Worm (Caenorhabditis elegans) whole organism, L4 larva: Measurements from ENCODE around the gene Y54G2A.48.

ENCODE experiments used
- D1046.2 ChIP-seq: fragments of 200-800 bp; sonication (Bioruptor generic); IDR thresholded peaks from 2 replicates; pipeline ENCODE4 v1.3.6; 2022; ENCODE audit warnings: missing genetic modification characterization, missing compliant biosample characterization
- F26F4.8 ChIP-seq: fragments of 200-800 bp; sonication (Bioruptor generic); conservative IDR thresholded peaks from 2 replicates; pipeline ENCODE4 v1.3.6; 2022; ENCODE audit warnings: missing genetic modification characterization, missing compliant biosample characterization
- F37D6.2 ChIP-seq: sonication (generic microtip); optimal IDR thresholded peaks from 2 replicates; lab custom pipeline; 2016; ENCODE audit warnings: mild to moderate bottlenecking, missing genetic modification characterization, missing compliant biosample characterization
- F44E2.7 ChIP-seq: fragments of 200-800 bp; sonication (Bioruptor generic); IDR thresholded peaks from 2 replicates; pipeline ENCODE4 v2.1.2; 2022; ENCODE audit warnings: missing genetic modification characterization, missing compliant biosample characterization
- T20F7.1 ChIP-seq: fragments of 200-800 bp; sonication (Bioruptor generic); optimal IDR thresholded peaks from 2 replicates; lab custom pipeline; 2018; ENCODE audit warnings: mild to moderate bottlenecking, missing genetic modification characterization, missing compliant biosample characterization
- T26A8.4 ChIP-seq: fragments of 200-800 bp; sonication (Bioruptor generic); IDR thresholded peaks from 2 replicates; pipeline ENCODE4 v1.3.6; 2022; ENCODE audit warnings: missing genetic modification characterization, missing compliant biosample characterization
- Y48G9A.11 ChIP-seq: fragments of 200-800 bp; sonication (Bioruptor generic); IDR thresholded peaks from 2 replicates; pipeline ENCODE4 v1.3.6; 2022; ENCODE audit warnings: missing genetic modification reagents, missing genetic modification characterization, missing compliant biosample characterization
- Y5F2A.4 ChIP-seq: fragments of 200-800 bp; sonication (Bioruptor generic); optimal IDR thresholded peaks from 2 replicates; lab custom pipeline; 2018; ENCODE audit warnings: mild to moderate bottlenecking, missing genetic modification characterization, missing compliant biosample characterization
- Y75B8A.6 ChIP-seq: fragments of 200-800 bp; sonication (Bioruptor generic); IDR thresholded peaks from 2 replicates; pipeline ENCODE4 v1.3.6; 2022; ENCODE audit warnings: missing genetic modification reagents, missing genetic modification characterization, missing compliant biosample characterization
- ZK337.2 ChIP-seq: fragments of 200-800 bp; sonication (Bioruptor generic); IDR thresholded peaks from 2 replicates; pipeline ENCODE4 v1.3.6; 2022; ENCODE audit warnings: missing genetic modification reagents, missing genetic modification characterization, missing compliant biosample characterization
- aha-1 ChIP-seq: fragments of 150-350 bp; peaks from one replicate; lab custom pipeline; 2014; ENCODE audit warnings: missing biosample characterization, missing genetic modification characterization
- aly-2 ChIP-seq: sonication (generic microtip); optimal IDR thresholded peaks from 2 replicates; lab custom pipeline; 2018; ENCODE audit warnings: missing biosample characterization, missing genetic modification characterization
- ama-1 ChIP-seq: fragments of 150-350 bp; optimal IDR thresholded peaks from 2 replicates; lab custom pipeline; 2014; ENCODE audit warnings: inconsistent platforms, mixed read lengths
- ceh-28 ChIP-seq: fragments of 150-350 bp; optimal IDR thresholded peaks from 2 replicates; lab custom pipeline; 2014; ENCODE audit warnings: missing biosample characterization, missing genetic modification reagents, missing genetic modification characterization
- ceh-44 ChIP-seq: fragments of 200-800 bp; sonication (Bioruptor generic); IDR thresholded peaks from 2 replicates; pipeline ENCODE4 v1.3.6; 2022; ENCODE audit warnings: missing genetic modification reagents, missing genetic modification characterization, missing compliant biosample characterization
- ceh-82 ChIP-seq: sonication (generic microtip); optimal IDR thresholded peaks from 2 replicates; lab custom pipeline; 2017; ENCODE audit warnings: missing biosample characterization, missing genetic modification characterization
- cey-2 ChIP-seq: sonication (generic microtip); optimal IDR thresholded peaks from 3 replicates; lab custom pipeline; 2017; ENCODE audit warnings: missing genetic modification characterization, mild to moderate bottlenecking, missing compliant biosample characterization, antibody characterized with exemption, borderline replicate concordance; ENCODE audit not compliant: insufficient read depth
- ctbp-1 ChIP-seq: fragments of 200-800 bp; sonication (Bioruptor generic); IDR thresholded peaks from 2 replicates; pipeline ENCODE4 v1.3.6; 2022; ENCODE audit warnings: missing genetic modification reagents, missing genetic modification characterization, missing compliant biosample characterization
- daf-16 ChIP-seq, 3 experiments: sonication (generic microtip); optimal IDR thresholded peaks; 2 replicates each; lab custom pipeline; 2016 to 2017; ENCODE audit warnings: missing genetic modification characterization in 3 of 3, missing genetic modification reagents in 3 of 3, mild to moderate bottlenecking in 2 of 3, missing compliant biosample characterization in 2 of 3, missing biosample characterization in 1 of 3, moderate library complexity in 1 of 3
- dmd-6 ChIP-seq: fragments of 200-800 bp; sonication (Bioruptor generic); IDR thresholded peaks from 2 replicates; pipeline ENCODE4 v1.3.6; 2022; ENCODE audit warnings: missing genetic modification reagents, missing genetic modification characterization, missing compliant biosample characterization
- dmd-9 ChIP-seq: fragments of 200-800 bp; sonication (Bioruptor generic); IDR thresholded peaks from 2 replicates; pipeline ENCODE4 v1.3.6; 2022; ENCODE audit warnings: missing genetic modification reagents, missing genetic modification characterization, missing compliant biosample characterization
- duxl-1 ChIP-seq: sonication (generic microtip); optimal IDR thresholded peaks from 2 replicates; lab custom pipeline; 2016; ENCODE audit warnings: mild to moderate bottlenecking, missing genetic modification characterization, moderate library complexity, missing compliant biosample characterization; ENCODE audit not compliant: poor library complexity
- dve-1 ChIP-seq: sonication (generic microtip); optimal IDR thresholded peaks from 2 replicates; lab custom pipeline; 2017; ENCODE audit warnings: antibody characterized with exemption, mild to moderate bottlenecking, missing genetic modification characterization, missing compliant biosample characterization; ENCODE audit not compliant: insufficient read depth
- fos-1 ChIP-seq: fragments of 150-350 bp; optimal IDR thresholded peaks from 2 replicates; lab custom pipeline; 2014; ENCODE audit warnings: missing biosample characterization, missing genetic modification characterization
- hif-1 ChIP-seq, 2 experiments: sonication (generic microtip); optimal IDR thresholded peaks; 2 replicates each; lab custom pipeline; 2016 to 2017; ENCODE audit warnings: missing compliant biosample characterization in 2 of 2, missing genetic modification characterization in 2 of 2, missing genetic modification reagents in 2 of 2, missing genotype in 2 of 2, mild to moderate bottlenecking in 1 of 2
- hlh-11 ChIP-seq: fragments of 200-800 bp; sonication (Bioruptor generic); optimal IDR thresholded peaks from 2 replicates; lab custom pipeline; 2018; ENCODE audit warnings: mild to moderate bottlenecking, missing genetic modification characterization, missing compliant biosample characterization
- lin-1 ChIP-seq: fragments of 200-800 bp; sonication (Bioruptor generic); IDR thresholded peaks from 2 replicates; pipeline ENCODE4 v1.3.6; 2022; ENCODE audit warnings: missing genetic modification reagents, missing genetic modification characterization, missing compliant biosample characterization
- lin-13 ChIP-seq: fragments of 150-350 bp; optimal IDR thresholded peaks from 2 replicates; lab custom pipeline; 2014; ENCODE audit warnings: missing biosample characterization, missing genetic modification reagents, missing genetic modification characterization
- lsy-2 ChIP-seq, 2 experiments: fragments of 150-350 bp in 1 of 2; sonication (generic microtip) in 1 of 2; optimal IDR thresholded peaks; 2 replicates each; lab custom pipeline; 2014 to 2017; ENCODE audit warnings: missing biosample characterization in 2 of 2, missing genetic modification characterization in 2 of 2
- mes-2 ChIP-seq: sonication (generic microtip); optimal IDR thresholded peaks from 2 replicates; lab custom pipeline; 2016; ENCODE audit warnings: missing genotype, mild to moderate bottlenecking, missing genetic modification characterization, missing compliant biosample characterization; ENCODE audit not compliant: poor library complexity, severe bottlenecking
- mxl-2 ChIP-seq: fragments of 200-800 bp; sonication (Bioruptor generic); conservative IDR thresholded peaks from 2 replicates; pipeline ENCODE4 v1.3.6; 2022; ENCODE audit warnings: missing genetic modification reagents, missing genetic modification characterization, missing compliant biosample characterization
- mxl-3 ChIP-seq: fragments of 200-800 bp; sonication (Bioruptor generic); optimal IDR thresholded peaks from 2 replicates; lab custom pipeline; 2018; ENCODE audit warnings: mild to moderate bottlenecking, missing genetic modification characterization, missing compliant biosample characterization
- nhr-10 ChIP-seq: fragments of 150-350 bp; optimal IDR thresholded peaks from 2 replicates; lab custom pipeline; 2014; ENCODE audit warnings: missing biosample characterization, missing genetic modification characterization
- nhr-25 ChIP-seq: sonication (generic microtip); optimal IDR thresholded peaks from 2 replicates; lab custom pipeline; 2017; ENCODE audit warnings: missing genetic modification characterization, mild to moderate bottlenecking, missing compliant biosample characterization, antibody characterized with exemption, moderate library complexity, borderline replicate concordance; ENCODE audit not compliant: insufficient read depth
- nhr-77 ChIP-seq: fragments of 150-350 bp; optimal IDR thresholded peaks from 2 replicates; lab custom pipeline; 2014; ENCODE audit warnings: missing biosample characterization, missing genetic modification characterization
- pha-4 ChIP-seq, 2 experiments: fragments of 150-350 bp in 1 of 2; fragments of 200-800 bp in 1 of 2; sonication (Bioruptor generic) in 1 of 2; IDR thresholded peaks in 1 of 2; optimal IDR thresholded peaks in 1 of 2; 2 replicates each; pipeline versions ENCODE4 v1.3.6 to Lab custom; 2014 to 2022; ENCODE audit warnings: missing genetic modification characterization in 2 of 2, missing genetic modification reagents in 2 of 2, missing biosample characterization in 1 of 2, missing compliant biosample characterization in 1 of 2
- pqm-1 ChIP-seq: sonication (generic microtip); optimal IDR thresholded peaks from 2 replicates; lab custom pipeline; 2017; ENCODE audit warnings: missing biosample characterization, missing genetic modification characterization
- saeg-2 ChIP-seq: fragments of 200-800 bp; sonication (Bioruptor generic); IDR thresholded peaks from 2 replicates; pipeline ENCODE4 v1.3.6; 2022; ENCODE audit warnings: missing genetic modification reagents, missing genetic modification characterization, missing compliant biosample characterization
- sdz-12 ChIP-seq: fragments of 200-800 bp; sonication (Bioruptor generic); optimal IDR thresholded peaks from 2 replicates; lab custom pipeline; 2018; ENCODE audit warnings: mild to moderate bottlenecking, missing genetic modification characterization, missing compliant biosample characterization
- set-16 ChIP-seq: fragments of 200-800 bp; sonication (Bioruptor generic); IDR thresholded peaks from 2 replicates; pipeline ENCODE4 v1.3.6; 2022; ENCODE audit warnings: missing genetic modification reagents, missing genetic modification characterization, missing compliant biosample characterization
- skn-1 ChIP-seq: fragments of 150-350 bp; optimal IDR thresholded peaks from 2 replicates; lab custom pipeline; 2014; ENCODE audit warnings: missing biosample characterization, missing genetic modification characterization
- spr-1 ChIP-seq: sonication (generic microtip); optimal IDR thresholded peaks from 2 replicates; lab custom pipeline; 2016; ENCODE audit warnings: mild to moderate bottlenecking, missing genetic modification characterization, missing compliant biosample characterization
- spr-3 ChIP-seq: fragments of 200-800 bp; sonication (Bioruptor generic); optimal IDR thresholded peaks from 2 replicates; lab custom pipeline; 2018; ENCODE audit warnings: mild to moderate bottlenecking, missing genetic modification characterization, missing compliant biosample characterization
- tra-1 ChIP-seq: fragments of 200-800 bp; sonication (Bioruptor generic); IDR thresholded peaks from 2 replicates; pipeline ENCODE4 v1.3.6; 2022; ENCODE audit warnings: missing genetic modification reagents, missing genetic modification characterization, missing compliant biosample characterization
- zfp-2 ChIP-seq: sonication (generic microtip); optimal IDR thresholded peaks from 2 replicates; lab custom pipeline; 2016; ENCODE audit warnings: mild to moderate bottlenecking, missing genetic modification characterization, missing compliant biosample characterization
- zfp-3 ChIP-seq: fragments of 200-800 bp; sonication (Bioruptor generic); conservative IDR thresholded peaks from 2 replicates; pipeline ENCODE4 v1.3.6; 2022; ENCODE audit warnings: missing genetic modification reagents, missing genetic modification characterization, missing compliant biosample characterization
- zip-11 ChIP-seq: fragments of 200-800 bp; sonication (Bioruptor generic); IDR thresholded peaks from 2 replicates; pipeline ENCODE4 v1.3.6; 2022; ENCODE audit warnings: missing genetic modification characterization, missing compliant biosample characterization
- ztf-11 ChIP-seq: fragments of 150-350 bp; optimal IDR thresholded peaks from 2 replicates; lab custom pipeline; 2014; ENCODE audit warnings: missing biosample characterization, missing genetic modification characterization

Gene Y54G2A.48

ce11 chrIV:2801004-2801403 lies 31.5 kb downstream of the Y54G2A.48 start (continued):
- TF ChIP-seq set-16 (no peak; the same call in 1 of the 2 replicates), zfp-2 (tag; lab: Kevin White, UChicago) (no peak), pqm-1 (tag; lab: Kevin White, UChicago) (no peak), nhr-10 (tag; lab: Kevin White, UChicago) (no peak), lsy-2 (tag; optimal IDR thresholded peaks at IDR 0.05; lab: Kevin White, UChicago) (peak in 1 of 2 experiments; percentile 24), duxl-1 (peak; percentile 49), aly-2 (tag; lab: Kevin White, UChicago) (no peak), ZK337.2 (no peak), T26A8.4 (GFP tag; lab: Robert Waterston, UW) (no peak; the same call in 1 of the 2 replicates), dve-1 (tag; lab: Kevin White, UChicago) (peak; percentile 66), ceh-28 (tag; lab: Kevin White, UChicago) (no peak), saeg-2 (GFP tag; lab: Robert Waterston, UW) (peak; percentile 61; the same call in 1 of the 2 replicates), T20F7.1 (no peak), ceh-44 (peak; percentile 66; the same call in 1 of the 2 replicates), mxl-2 (GFP tag; lab: Robert Waterston, UW) (no peak), Y48G9A.11 (GFP tag; lab: Robert Waterston, UW) (peak; percentile 65), sdz-12 (GFP tag; lab: Kevin White, UChicago) (no peak), lin-1 (GFP tag; lab: Robert Waterston, UW) (0 out of 2 replicates have a peak, but pooled peaks have one; percentile 46), daf-16 (GFP tag; optimal IDR thresholded peaks at IDR 0.05; lab: Kevin White, UChicago) (peak in 1 of 2 experiments; percentile 56), daf-16 (tag; optimal IDR thresholded peaks at IDR 0.05; lab: Kevin White, UChicago) (peak; percentile 17), ceh-82 (tag; lab: Kevin White, UChicago) (no peak), zip-11 (GFP tag; lab: Robert Waterston, UW) (no peak), F26F4.8 (GFP tag; lab: Robert Waterston, UW) (peak; percentile 89), dmd-9 (GFP tag; lab: Robert Waterston, UW) (0 out of 2 replicates have a peak, but pooled peaks have one; percentile 23), fos-1 (tag; lab: Kevin White, UChicago) (no peak), nhr-77 (tag; lab: Kevin White, UChicago) (no peak), tra-1 (peak; percentile 28; the same call in 1 of the 2 replicates), D1046.2 (no peak), ztf-11 (tag; lab: Kevin White, UChicago) (no peak), Y5F2A.4 (GFP tag; lab: Kevin White, UChicago) (peak; percentile 20), pha-4 (GFP tag; IDR thresholded peaks at IDR 0.05; lab: Robert Waterston, UW) (peak; percentile 75), pha-4 (tag; optimal IDR thresholded peaks at IDR 0.05; lab: Kevin White, UChicago) (no peak), dmd-6 (peak; percentile 36; the same call in 1 of the 2 replicates), spr-1 (tag; lab: Kevin White, UChicago) (peak; percentile 26), F44E2.7 (GFP tag; lab: Robert Waterston, UW) (peak; percentile 68; the same call in 1 of the 2 replicates), F37D6.2 (tag; lab: Kevin White, UChicago) (no peak), hif-1 (tag; optimal IDR thresholded peaks at IDR 0.05; lab: Kevin White, UChicago) (no peak), zfp-3 (peak; percentile 72; the same call in 1 of the 2 replicates), skn-1 (tag; lab: Kevin White, UChicago) (no peak), nhr-25 (no peak), Y75B8A.6 (GFP tag; lab: Robert Waterston, UW) (peak; percentile 41; the same call in 1 of the 2 replicates), ama-1 (lab: Kevin White, UChicago) (no peak), aha-1 (peak; percentile 81), spr-3 (GFP tag; lab: Kevin White, UChicago) (no peak), cey-2 (tag; lab: Kevin White, UChicago) (no peak), mxl-3 (GFP tag; lab: Kevin White, UChicago) (peak; percentile 17), lin-13 (GFP tag; lab: Kevin White, UChicago) (peak; percentile 70), mes-2 (tag; lab: Kevin White, UChicago) (peak; percentile 61), ctbp-1 (GFP tag; lab: Robert Waterston, UW) (0 out of 2 replicates have a peak, but pooled peaks have one; percentile 33), hlh-11 (tag; lab: Kevin White, UChicago) (peak; percentile 12)
